Fruit fly (Drosophila melanogaster) S2 (cell line): ENCODE data around the gene dhd.

Experiments used
- CG8478 ChIP-seq: fragments of >200 bp; optimal IDR thresholded peaks from 2 replicates; lab custom pipeline; 2018
- CTCF ChIP-seq, 2 experiments: fragments of >200 bp; optimal IDR thresholded peaks; 2 replicates each; lab custom pipeline; 2018

DNA sequence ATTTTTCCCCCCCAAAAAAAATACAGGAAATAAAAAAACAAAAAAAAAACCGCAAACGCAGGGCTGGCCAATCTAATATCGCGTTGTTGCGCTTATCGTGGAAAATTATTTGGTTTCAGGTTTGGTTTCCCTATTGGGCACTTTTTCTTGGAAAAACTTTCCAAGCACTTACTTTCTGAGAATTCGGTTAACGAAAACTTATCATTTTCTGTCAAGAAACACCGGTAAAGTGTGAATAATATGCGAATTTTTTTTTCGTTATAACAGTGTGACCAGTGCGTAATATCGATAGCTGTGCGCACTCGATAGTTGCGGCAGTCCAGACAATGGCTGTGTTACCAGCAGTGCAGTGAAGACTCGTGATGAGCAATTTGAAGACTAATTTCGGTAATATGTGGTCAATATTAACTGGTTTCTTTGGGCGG, 10.5 kb downstream of the dhd start, which contains the start of gene Rnp4F:
- TF ChIP-seq CG8478 (no peak), CTCF (optimal IDR thresholded peaks at IDR 0.05; lab: Kevin White, UChicago) (peak in 1 of 2 experiments; percentile 8)
